Fruit fly (Drosophila melanogaster) whole organism, adult: ENCODE measurements around the gene CG11155.

Experiments used
- CG11617 ChIP-seq: fragments of 200-800 bp; sonication (Bioruptor generic); optimal IDR thresholded peaks from 2 replicates; lab custom pipeline; 2017; ENCODE audit warnings: mild to moderate bottlenecking, missing biosample characterization, missing genetic modification reagents, missing genetic modification characterization
- CG33017 ChIP-seq: fragments of 200-800 bp; sonication (Bioruptor generic); optimal IDR thresholded peaks from 2 replicates; lab custom pipeline; 2018; ENCODE audit warnings: missing biosample characterization, mild to moderate bottlenecking, missing genetic modification characterization, moderate library complexity
- CG5204 ChIP-seq: fragments of 200-800 bp; sonication (Bioruptor generic); optimal IDR thresholded peaks from 2 replicates; lab custom pipeline; 2016; ENCODE audit warnings: missing biosample characterization, missing genetic modification characterization
- CG7101 ChIP-seq: fragments of 200-800 bp; sonication (Bioruptor generic); optimal IDR thresholded peaks from 2 replicates; lab custom pipeline; 2018; ENCODE audit warnings: missing biosample characterization, mild to moderate bottlenecking, missing genetic modification characterization, moderate library complexity
- Crg-1 ChIP-seq: fragments of 200-800 bp; sonication (Bioruptor generic); optimal IDR thresholded peaks from 2 replicates; lab custom pipeline; 2016; ENCODE audit warnings: missing biosample characterization, missing genetic modification characterization
- Mnt ChIP-seq: fragments of 200-800 bp; sonication (Bioruptor generic); optimal IDR thresholded peaks from 2 replicates; lab custom pipeline; 2016; ENCODE audit warnings: missing biosample characterization, mild to moderate bottlenecking, missing genetic modification characterization
- bab1 ChIP-seq: fragments of 200-800 bp; sonication (Bioruptor generic); optimal IDR thresholded peaks from 3 replicates; lab custom pipeline; 2019; ENCODE audit warnings: missing biosample characterization, mild to moderate bottlenecking, missing genetic modification characterization, moderate library complexity
- cnc ChIP-seq, 2 experiments: fragments of >200 bp; optimal IDR thresholded peaks; 2 replicates each; lab custom pipeline; 2017
- kay ChIP-seq: fragments of 200-800 bp; sonication (Bioruptor generic); peaks from one replicate; lab custom pipeline; 2016; ENCODE audit warnings: missing biosample characterization, missing genetic modification characterization, borderline replicate concordance
- ovo ChIP-seq: fragments of 200-800 bp; sonication (Bioruptor generic); optimal IDR thresholded peaks from 2 replicates; lab custom pipeline; 2016; ENCODE audit warnings: missing biosample characterization, missing genetic modification characterization
- tj ChIP-seq: fragments of 200-800 bp; sonication (Bioruptor generic); optimal IDR thresholded peaks from 3 replicates; lab custom pipeline; 2017; ENCODE audit warnings: missing biosample characterization, mild to moderate bottlenecking, missing genetic modification characterization, moderate library complexity
- toe ChIP-seq: fragments of 200-800 bp; sonication (Bioruptor generic); optimal IDR thresholded peaks from 2 replicates; lab custom pipeline; 2016; ENCODE audit warnings: missing biosample characterization, missing genetic modification characterization

DNA sequence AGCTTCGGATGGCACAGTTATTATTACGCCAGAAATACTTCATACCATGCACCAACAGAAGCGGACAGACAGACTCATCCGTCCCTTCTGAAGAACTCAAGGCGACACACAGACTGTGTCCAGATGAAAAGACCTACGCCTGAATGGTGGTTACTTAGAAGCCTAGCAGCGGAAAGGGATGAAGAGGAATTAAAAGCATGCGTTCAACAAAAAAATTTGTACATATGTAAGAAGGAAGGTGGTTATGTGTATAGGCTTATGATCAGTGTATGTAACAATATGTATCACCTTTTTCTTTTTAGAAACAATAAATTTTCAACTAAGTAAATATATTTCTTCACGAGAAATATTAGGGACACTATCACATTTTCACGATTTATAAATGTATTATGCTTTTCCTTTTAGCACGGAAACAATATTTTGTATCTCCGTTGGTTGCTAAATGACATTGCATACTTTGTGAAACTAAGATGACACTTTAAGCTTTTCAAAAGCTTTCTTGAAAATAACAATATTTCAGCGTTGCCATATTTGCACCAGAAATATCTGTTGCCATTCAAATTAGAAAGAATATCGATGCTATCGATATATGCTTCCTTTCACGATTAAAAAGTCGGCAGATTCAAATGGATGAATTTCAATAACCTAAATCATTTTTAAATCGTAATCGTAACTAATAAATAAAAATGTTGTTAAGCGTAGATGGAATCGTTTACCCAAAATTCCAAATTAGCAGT lies 41.9 kb upstream of the CG11155 start, which contains the start of gene Actbeta:
- TF ChIP-seq Crg-1 (GFP tag; lab: Kevin White, UChicago) (no peak), cnc (optimal IDR thresholded peaks at IDR 0.05; lab: Kevin White, UChicago) (no peak), CG7101 (tag; lab: Kevin White, UChicago) (no peak), CG11617 (GFP tag; lab: Kevin White, UChicago) (no peak), bab1 (peak; percentile 59), CG5204 (no peak), Mnt (GFP tag; lab: Kevin White, UChicago) (no peak), ovo (GFP tag; lab: Kevin White, UChicago) (no peak), CG33017 (tag; lab: Kevin White, UChicago) (no peak), toe (no peak), tj (GFP tag; lab: Kevin White, UChicago) (no peak), kay (GFP tag; lab: Kevin White, UChicago) (no peak)
